Fruit fly (Drosophila melanogaster): ENCODE results near the gene eIF3g1.

The eIF3g1 gene

dm6 chrX:2581793-2582503 is 28.2 kb downstream of the eIF3g1 start (continued):
- TF ChIP-seq CG10209 (GFP tag; optimal IDR thresholded peaks at IDR 0.05) (peak; percentile 73), esg (GFP tag; conservative IDR thresholded peaks at IDR 0.05) (peak; percentile 79), CG5953 (GFP tag; IDR thresholded peaks at IDR 0.05) (peak; percentile 66), CG10366 (GFP tag; IDR thresholded peaks at IDR 0.05) (peak; percentile 74), NFAT (GFP tag; IDR thresholded peaks at IDR 0.05) (peak; percentile 38), hbn (GFP tag; IDR thresholded peaks at IDR 0.05; ENCODE audit: partially characterized antibody) (no peak), CG6854 (GFP tag; optimal IDR thresholded peaks at IDR 0.05) (peak; percentile 78), cwo (GFP tag; optimal IDR thresholded peaks at IDR 0.05) (peak; percentile 78), CG9797 (GFP tag; optimal IDR thresholded peaks at IDR 0.05) (no peak), Dfd (GFP tag; optimal IDR thresholded peaks at IDR 0.05) (no peak), CG12236 (GFP tag; optimal IDR thresholded peaks at IDR 0.05) (no peak), CG10274 (GFP tag; optimal IDR thresholded peaks at IDR 0.05) (peak; percentile 23), sna (GFP tag; IDR thresholded peaks at IDR 0.05; ENCODE audit: partially characterized antibody) (no peak), Drgx (GFP tag; IDR thresholded peaks at IDR 0.05) (peak; percentile 63), CG31441 (GFP tag; IDR thresholded peaks at IDR 0.05) (peak; percentile 67), CG4282 (GFP tag; optimal IDR thresholded peaks at IDR 0.05) (no peak), wek (GFP tag; optimal IDR thresholded peaks at IDR 0.05) (peak; percentile 25), CG17829 (tag; optimal IDR thresholded peaks at IDR 0.05) (peak; percentile 1), NC2β (GFP tag; optimal IDR thresholded peaks at IDR 0.05) (peak; percentile 40), ab (GFP tag; optimal IDR thresholded peaks at IDR 0.05) (peak; percentile 56), CG4424 (GFP tag; optimal IDR thresholded peaks at IDR 0.05) (peak; percentile 62), Dek (tag; optimal IDR thresholded peaks at IDR 0.05) (peak; percentile 67), Lhr (GFP tag; optimal IDR thresholded peaks at IDR 0.05) (no peak), Ets65A (GFP tag) (peak; percentile 97), nau (GFP tag; optimal IDR thresholded peaks at IDR 0.05) (peak; percentile 65), CG7372 (GFP tag; IDR thresholded peaks at IDR 0.05) (peak; percentile 61; the same call in 1 of the 2 replicates), Hr51 (GFP tag; optimal IDR thresholded peaks at IDR 0.05) (peak; percentile 40 to 74), tx (GFP tag; optimal IDR thresholded peaks at IDR 0.05) (peak; percentile 70), luna (GFP tag; optimal IDR thresholded peaks at IDR 0.05) (peak; percentile 57), dimm (GFP tag; IDR thresholded peaks at IDR 0.05) (no peak), Fer2 (tag; optimal IDR thresholded peaks at IDR 0.05) (peak; percentile 55), CG12391 (tag; optimal IDR thresholded peaks at IDR 0.05) (peak; percentile 58), Elba2 (GFP tag; optimal IDR thresholded peaks at IDR 0.05) (no peak), CG8944 (GFP tag; optimal IDR thresholded peaks at IDR 0.05) (peak; percentile 69), pnt (GFP tag; optimal IDR thresholded peaks at IDR 0.05) (peak; percentile 70), CG17802 (tag; optimal IDR thresholded peaks at IDR 0.05) (no peak), vvl (GFP tag; IDR thresholded peaks at IDR 0.05) (peak; percentile 86), Dp (GFP tag; optimal IDR thresholded peaks at IDR 0.05) (no peak), CG8765 (GFP tag; IDR thresholded peaks at IDR 0.05) (peak; percentile 47; the same call in 1 of the 2 replicates), pho (GFP tag; optimal IDR thresholded peaks at IDR 0.05) (peak; percentile 80), CG15073 (GFP tag; optimal IDR thresholded peaks at IDR 0.05) (peak; percentile 11), Atf3 (GFP tag; optimal IDR thresholded peaks at IDR 0.05) (peak; percentile 42), CTCF (GFP tag; optimal IDR thresholded peaks at IDR 0.05) (no peak), B-H2 (GFP tag; optimal IDR thresholded peaks at IDR 0.05) (peak; percentile 13), CG3163 (GFP tag; optimal IDR thresholded peaks at IDR 0.05) (peak; percentile 43), repo (GFP tag; optimal IDR thresholded peaks at IDR 0.05) (peak; percentile 55), bbx (GFP tag; IDR thresholded peaks at IDR 0.05; ENCODE audit: partially characterized antibody) (no peak), CG11247 (GFP tag; IDR thresholded peaks at IDR 0.05) (peak; percentile 54; the same call in 1 of the 2 replicates), usp (GFP tag; optimal IDR thresholded peaks at IDR 0.05) (no peak), bsh (GFP tag; optimal IDR thresholded peaks at IDR 0.05) (peak in 1 of 2 experiments; percentile 48)
